Fruit fly (Drosophila melanogaster) whole organism, embryonic: ENCODE results near the gene CG7582.

ENCODE experiments used
- Antp ChIP-seq: fragments of 200-800 bp; sonication (Bioruptor generic); optimal IDR thresholded peaks from 3 replicates; lab custom pipeline; 2016; ENCODE audit warnings: missing biosample characterization, missing genetic modification characterization
- B-H2 ChIP-seq: fragments of 200-800 bp; sonication (Bioruptor generic); optimal IDR thresholded peaks from 2 replicates; lab custom pipeline; 2018; ENCODE audit warnings: missing biosample characterization, mild to moderate bottlenecking, missing genetic modification characterization
- CG10274 ChIP-seq: fragments of 200-800 bp; sonication (Bioruptor generic); optimal IDR thresholded peaks from 3 replicates; lab custom pipeline; 2017; ENCODE audit warnings: missing biosample characterization, mild to moderate bottlenecking, missing genetic modification characterization
- CG10321 ChIP-seq: fragments of 200-800 bp; sonication (Bioruptor generic); IDR thresholded peaks from 2 replicates; pipeline ENCODE4 v1.3.6; 2022; ENCODE audit warnings: missing biosample characterization, missing genetic modification characterization
- CG10366 ChIP-seq: fragments of 200-800 bp; sonication (Bioruptor generic); IDR thresholded peaks from 2 replicates; pipeline ENCODE4 v1.3.6; 2022; ENCODE audit warnings: missing biosample characterization, missing genetic modification characterization
- CG11560 ChIP-seq: fragments of 200-800 bp; sonication (Bioruptor generic); IDR thresholded peaks from 3 replicates; pipeline ENCODE4 v1.3.6; 2022; ENCODE audit warnings: missing biosample characterization, missing genetic modification characterization
- CG12299 ChIP-seq: fragments of 200-800 bp; sonication (Bioruptor generic); optimal IDR thresholded peaks from 2 replicates; lab custom pipeline; 2018; ENCODE audit warnings: missing biosample characterization, mild to moderate bottlenecking, missing genetic modification characterization
- CG13894 ChIP-seq: fragments of 200-800 bp; sonication (Bioruptor generic); optimal IDR thresholded peaks from 3 replicates; lab custom pipeline; 2018; ENCODE audit warnings: missing biosample characterization, mild to moderate bottlenecking, missing genetic modification characterization, moderate library complexity
- CG15269 ChIP-seq: fragments of 200-800 bp; sonication (Bioruptor generic); optimal IDR thresholded peaks from 2 replicates; lab custom pipeline; 2018; ENCODE audit warnings: missing biosample characterization, mild to moderate bottlenecking, missing genetic modification characterization, moderate library complexity
- CG15696 ChIP-seq: fragments of 200-800 bp; sonication (Bioruptor generic); optimal IDR thresholded peaks from 2 replicates; lab custom pipeline; 2019; ENCODE audit warnings: missing biosample characterization, mild to moderate bottlenecking, missing genetic modification characterization, moderate library complexity
- CG34422 ChIP-seq: fragments of 200-800 bp; sonication (Bioruptor generic); IDR thresholded peaks from 3 replicates; pipeline ENCODE4 v1.3.6; 2022; ENCODE audit warnings: missing biosample characterization, missing genetic modification characterization
- CG3847 ChIP-seq: fragments of 200-800 bp; sonication (Bioruptor generic); IDR thresholded peaks from 2 replicates; pipeline ENCODE4 v1.3.6; 2022; ENCODE audit warnings: missing biosample characterization, missing genetic modification characterization
- CG5180 ChIP-seq: fragments of 200-800 bp; sonication (Bioruptor generic); optimal IDR thresholded peaks from 3 replicates; lab custom pipeline; 2017; ENCODE audit warnings: missing biosample characterization, missing genetic modification characterization, mild to moderate bottlenecking, moderate library complexity, missing genetic modification reagents
- CG5953 ChIP-seq: fragments of 200-800 bp; sonication (Bioruptor generic); IDR thresholded peaks from 2 replicates; pipeline ENCODE4 v1.3.6; 2022; ENCODE audit warnings: missing biosample characterization, missing genetic modification characterization
- CG6654 ChIP-seq: fragments of 200-800 bp; sonication (Bioruptor generic); optimal IDR thresholded peaks from 2 replicates; lab custom pipeline; 2017; ENCODE audit warnings: missing biosample characterization, mild to moderate bottlenecking, missing genetic modification characterization
- CG7357 ChIP-seq: fragments of 200-800 bp; sonication (Bioruptor generic); IDR thresholded peaks from 3 replicates; pipeline ENCODE4 v1.3.6; 2022; ENCODE audit warnings: missing biosample characterization, missing genetic modification characterization
- CG7987 ChIP-seq: fragments of 200-800 bp; sonication (Bioruptor generic); optimal IDR thresholded peaks from 2 replicates; lab custom pipeline; 2018; ENCODE audit warnings: missing biosample characterization, mild to moderate bottlenecking, missing genetic modification characterization, moderate library complexity
- CG8944 ChIP-seq: fragments of 200-800 bp; sonication (Bioruptor generic); optimal IDR thresholded peaks from 3 replicates; lab custom pipeline; 2016; ENCODE audit warnings: missing biosample characterization, missing genetic modification characterization
- CG9797 ChIP-seq: fragments of 200-800 bp; sonication (Bioruptor generic); optimal IDR thresholded peaks from 3 replicates; lab custom pipeline; 2018; ENCODE audit warnings: missing biosample characterization, mild to moderate bottlenecking, missing genetic modification characterization
- CkIIα-i1 ChIP-seq: fragments of 200-800 bp; sonication (Bioruptor generic); IDR thresholded peaks from 2 replicates; pipeline ENCODE4 v1.3.6; 2022; ENCODE audit warnings: missing biosample characterization, missing genetic modification characterization
- D ChIP-seq, 2 experiments: fragments of 200-800 bp in 1 of 2; fragments of >200 bp in 1 of 2; sonication (Bioruptor generic) in 1 of 2; optimal IDR thresholded peaks; 2 replicates in 1 of 2; 3 replicates in 1 of 2; lab custom pipeline; 2017; ENCODE audit warnings: mild to moderate bottlenecking in 1 of 2, missing biosample characterization in 1 of 2, missing genetic modification characterization in 1 of 2, missing genetic modification reagents in 1 of 2
- E2f1 ChIP-seq: fragments of 200-800 bp; sonication (Bioruptor generic); IDR thresholded peaks from 2 replicates; pipeline ENCODE4 v1.3.6; 2022; ENCODE audit warnings: missing biosample characterization, missing genetic modification characterization
- Elba2 ChIP-seq: fragments of 200-800 bp; sonication (Bioruptor generic); optimal IDR thresholded peaks from 3 replicates; lab custom pipeline; 2016; ENCODE audit warnings: missing biosample characterization, missing genetic modification characterization
- HLH3B ChIP-seq: fragments of 200-800 bp; sonication (Bioruptor generic); IDR thresholded peaks from 2 replicates; pipeline ENCODE4 v1.3.6; 2022; ENCODE audit warnings: missing biosample characterization, missing genetic modification characterization
- HLH4C ChIP-seq: fragments of 200-800 bp; sonication (Bioruptor generic); IDR thresholded peaks from 3 replicates; pipeline ENCODE4 v1.3.6; 2022; ENCODE audit warnings: missing biosample characterization, missing genetic modification characterization; ENCODE audit not compliant: partially characterized antibody
- HLH54F ChIP-seq: fragments of 200-800 bp; sonication (Bioruptor generic); optimal IDR thresholded peaks from 3 replicates; lab custom pipeline; 2016; ENCODE audit warnings: missing biosample characterization, missing genetic modification characterization
- Hey ChIP-seq: fragments of 200-800 bp; sonication (Bioruptor generic); optimal IDR thresholded peaks from 3 replicates; lab custom pipeline; 2018; ENCODE audit warnings: missing biosample characterization, mild to moderate bottlenecking, missing genetic modification characterization
- HmgD ChIP-seq: fragments of 200-800 bp; sonication (Bioruptor generic); optimal IDR thresholded peaks from 3 replicates; lab custom pipeline; 2016; ENCODE audit warnings: missing biosample characterization, missing genetic modification characterization
- Hsf ChIP-seq: fragments of 200-800 bp; sonication (Bioruptor generic); optimal IDR thresholded peaks from 3 replicates; lab custom pipeline; 2016; ENCODE audit warnings: missing biosample characterization, missing genetic modification characterization
- Meics ChIP-seq: fragments of 200-800 bp; sonication (Bioruptor generic); optimal IDR thresholded peaks from 2 replicates; lab custom pipeline; 2017; ENCODE audit warnings: missing biosample characterization, mild to moderate bottlenecking, missing genetic modification characterization
- Mes4 ChIP-seq: fragments of 200-800 bp; sonication (Bioruptor generic); optimal IDR thresholded peaks from 2 replicates; lab custom pipeline; 2016; ENCODE audit warnings: missing biosample characterization, missing genetic modification characterization
- Side ChIP-seq: fragments of 200-800 bp; sonication (Bioruptor generic); optimal IDR thresholded peaks from 2 replicates; lab custom pipeline; 2016; ENCODE audit warnings: missing biosample characterization, missing genetic modification characterization
- YL-1 ChIP-seq: fragments of 200-800 bp; sonication (Bioruptor generic); optimal IDR thresholded peaks from 3 replicates; lab custom pipeline; 2017; ENCODE audit warnings: missing biosample characterization, mild to moderate bottlenecking, missing genetic modification characterization
- ab ChIP-seq: fragments of 200-800 bp; sonication (Bioruptor generic); optimal IDR thresholded peaks from 2 replicates; lab custom pipeline; 2016; ENCODE audit warnings: missing biosample characterization, missing genetic modification characterization
- ash1 ChIP-seq: fragments of 200-800 bp; sonication (Bioruptor generic); optimal IDR thresholded peaks from 2 replicates; lab custom pipeline; 2018; ENCODE audit warnings: missing biosample characterization, mild to moderate bottlenecking, missing genetic modification characterization
- crc ChIP-seq: fragments of 200-800 bp; sonication (Bioruptor generic); optimal IDR thresholded peaks from 2 replicates; lab custom pipeline; 2016; ENCODE audit warnings: missing biosample characterization, missing genetic modification characterization
- dmrt99B ChIP-seq: fragments of 200-800 bp; sonication (Bioruptor generic); optimal IDR thresholded peaks from 2 replicates; lab custom pipeline; 2018; ENCODE audit warnings: missing biosample characterization, mild to moderate bottlenecking, missing genetic modification characterization, moderate library complexity
- dpn ChIP-seq, 2 experiments: fragments of 200-800 bp; sonication (Bioruptor generic); optimal IDR thresholded peaks; 3 replicates each; lab custom pipeline; 2016; ENCODE audit warnings: missing biosample characterization in 2 of 2, missing genetic modification characterization in 2 of 2
- fd96Cb ChIP-seq: fragments of 200-800 bp; sonication (Bioruptor generic); optimal IDR thresholded peaks from 2 replicates; lab custom pipeline; 2018; ENCODE audit warnings: missing biosample characterization, mild to moderate bottlenecking, missing genetic modification characterization, moderate library complexity
- ftz-f1 ChIP-seq: fragments of 200-800 bp; sonication (Bioruptor generic); optimal IDR thresholded peaks from 2 replicates; lab custom pipeline; 2016; ENCODE audit warnings: missing biosample characterization, missing genetic modification characterization
- kah ChIP-seq: fragments of 200-800 bp; sonication (Bioruptor generic); optimal IDR thresholded peaks from 2 replicates; lab custom pipeline; 2018; ENCODE audit warnings: missing biosample characterization, mild to moderate bottlenecking, missing genetic modification characterization
- lilli ChIP-seq: fragments of 200-800 bp; sonication (Bioruptor generic); optimal IDR thresholded peaks from 3 replicates; lab custom pipeline; 2016; ENCODE audit warnings: missing biosample characterization, missing genetic modification characterization
- nerfin-1 ChIP-seq: fragments of 200-800 bp; sonication (Bioruptor generic); optimal IDR thresholded peaks from 3 replicates; lab custom pipeline; 2019; ENCODE audit warnings: missing biosample characterization, mild to moderate bottlenecking, missing genetic modification characterization, moderate library complexity
- phol ChIP-seq: fragments of 200-800 bp; sonication (Bioruptor generic); optimal IDR thresholded peaks from 3 replicates; lab custom pipeline; 2018; ENCODE audit warnings: missing biosample characterization, mild to moderate bottlenecking, missing genetic modification characterization, moderate library complexity
- row ChIP-seq: fragments of 200-800 bp; sonication (Bioruptor generic); IDR thresholded peaks from 3 replicates; pipeline ENCODE4 v1.3.6; 2022; ENCODE audit warnings: missing biosample characterization, missing genetic modification characterization
- run ChIP-seq: fragments of 200-800 bp; sonication (Bioruptor generic); optimal IDR thresholded peaks from 3 replicates; lab custom pipeline; 2018; ENCODE audit warnings: missing biosample characterization, mild to moderate bottlenecking, missing genetic modification characterization
- sens ChIP-seq: fragments of 200-800 bp; sonication (Bioruptor generic); peaks from one replicate; lab custom pipeline; 2016; ENCODE audit warnings: missing biosample characterization, missing genetic modification characterization
- toy ChIP-seq: fragments of 200-800 bp; sonication (Bioruptor generic); IDR thresholded peaks from 2 replicates; pipeline ENCODE4 v1.3.6; 2022; ENCODE audit warnings: missing biosample characterization, missing genetic modification characterization
- zen2 ChIP-seq: fragments of 200-800 bp; sonication (Bioruptor generic); IDR thresholded peaks from 3 replicates; pipeline ENCODE4 v1.3.6; 2022; ENCODE audit warnings: missing biosample characterization, missing genetic modification characterization; ENCODE audit not compliant: partially characterized antibody
- zfh2 ChIP-seq: fragments of 200-800 bp; sonication (Bioruptor generic); optimal IDR thresholded peaks from 2 replicates; lab custom pipeline; 2016; ENCODE audit warnings: missing biosample characterization, missing genetic modification characterization

Gene CG7582

dm6 chr3R:29716782-29717317, 34.8 kb upstream of the CG7582 start, which contains the start of gene Obp99b (continued):
- TF ChIP-seq ash1 (GFP tag; lab: Kevin White, UChicago) (no peak), sens (GFP tag; lab: Kevin White, UChicago) (peak; percentile 98), B-H2 (peak; percentile 27), toy (GFP tag; lab: Robert Waterston, UW) (no peak), CG11560 (tag; lab: Robert Waterston, UW) (0 out of 3 replicates have a peak, but pooled peaks have one; percentile 54), Side (peak; percentile 82), CG34422 (GFP tag; lab: Robert Waterston, UW) (peak; percentile 74; the same call in 2 of the 3 replicates), CG10321 (GFP tag; lab: Robert Waterston, UW) (no peak), nerfin-1 (tag; lab: Kevin White, UChicago) (peak; percentile 51), Hey (tag; lab: Kevin White, UChicago) (peak; percentile 51), CG9797 (no peak), CG12299 (tag; lab: Kevin White, UChicago) (peak; percentile 34), zfh2 (GFP tag; lab: Kevin White, UChicago) (no peak), lilli (GFP tag; lab: Kevin White, UChicago) (peak; percentile 32), CG3847 (GFP tag; lab: Robert Waterston, UW) (peak; percentile 64), Hsf (GFP tag; lab: Kevin White, UChicago) (peak; percentile 84), CG10366 (peak; percentile 71), CkIIα-i1 (GFP tag; lab: Robert Waterston, UW) (0 out of 2 replicates have a peak, but pooled peaks have one; percentile 18), Mes4 (peak; percentile 88), Meics (GFP tag; lab: Kevin White, UChicago) (peak; percentile 85), CG7357 (GFP tag; lab: Robert Waterston, UW) (peak; percentile 55; the same call in 1 of the 3 replicates), HLH54F (GFP tag; lab: Kevin White, UChicago) (peak; percentile 14), zen2 (GFP tag; lab: Robert Waterston, UW) (no peak), CG8944 (GFP tag; lab: Kevin White, UChicago) (peak; percentile 74), CG15696 (tag; lab: Kevin White, UChicago) (peak; percentile 67), fd96Cb (tag; lab: Kevin White, UChicago) (peak; percentile 47), Elba2 (peak; percentile 62), dmrt99B (tag; lab: Kevin White, UChicago) (peak; percentile 82), YL-1 (peak; percentile 52), crc (GFP tag; lab: Kevin White, UChicago) (peak; percentile 23), HLH3B (GFP tag; lab: Robert Waterston, UW) (peak; percentile 80), dpn (GFP tag; optimal IDR thresholded peaks at IDR 0.05; lab: Kevin White, UChicago) (peak; percentile 76 to 78), run (tag; lab: Kevin White, UChicago) (no peak), HLH4C (GFP tag; lab: Robert Waterston, UW) (no peak), CG5180 (GFP tag; lab: Kevin White, UChicago) (peak; percentile 62), E2f1 (GFP tag; lab: Robert Waterston, UW) (peak; percentile 71), kah (GFP tag; lab: Kevin White, UChicago) (peak; percentile 79), CG15269 (peak; percentile 73), ftz-f1 (GFP tag; lab: Kevin White, UChicago) (peak; percentile 5), CG6654 (GFP tag; lab: Kevin White, UChicago) (peak; percentile 73), D (optimal IDR thresholded peaks at IDR 0.05; lab: Kevin White, UChicago) (no peak), D (GFP tag; optimal IDR thresholded peaks at IDR 0.05; lab: Kevin White, UChicago) (peak; percentile 77), phol (peak; percentile 51), CG10274 (GFP tag; lab: Kevin White, UChicago) (peak; percentile 72), Antp (GFP tag; lab: Kevin White, UChicago) (peak; percentile 84), ab (GFP tag; lab: Kevin White, UChicago) (no peak), CG13894 (tag; lab: Kevin White, UChicago) (no peak), CG5953 (GFP tag; lab: Robert Waterston, UW) (peak; percentile 74; the same call in 1 of the 2 replicates), HmgD (GFP tag; lab: Kevin White, UChicago) (peak; percentile 80), CG7987 (GFP tag; lab: Kevin White, UChicago) (peak; percentile 88), row (GFP tag; lab: Robert Waterston, UW) (peak; percentile 29; the same call in 1 of the 3 replicates)
